Fruit fly (Drosophila melanogaster): ENCODE measurements around the gene cad.

cad gene

DNA sequence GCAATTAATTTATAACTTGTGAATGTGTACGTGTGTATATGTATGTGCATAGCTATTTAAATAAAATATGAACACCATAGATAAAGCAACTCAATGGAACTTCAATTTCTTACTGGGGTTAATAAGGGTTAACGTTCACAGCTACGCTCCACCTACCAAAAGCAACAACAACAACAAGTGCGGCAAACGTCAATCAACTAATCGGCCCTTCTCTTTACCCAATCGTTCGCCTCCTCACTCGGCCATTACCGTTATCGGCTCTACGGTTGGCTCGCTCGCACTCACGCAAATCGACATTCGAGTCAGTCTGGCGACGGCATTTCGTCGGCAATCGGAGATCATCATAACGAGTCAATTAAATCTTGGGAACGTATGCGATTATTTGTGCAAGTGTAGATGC, 12.5 kb downstream of the cad start (continued):
- 0 out of 3 replicates have a peak, but pooled peaks have one; percentile 33 for TF ChIP-seq zfh1 (GFP tag; IDR thresholded peaks at IDR 0.05)
- no peak for TF ChIP-seq en (GFP tag; optimal IDR thresholded peaks at IDR 0.05)
- TF ChIP-seq CG1233 (GFP tag; optimal IDR thresholded peaks at IDR 0.05): no peak
- no peak for TF ChIP-seq CG12744 (GFP tag; optimal IDR thresholded peaks at IDR 0.05)
- TF ChIP-seq CG30403 (GFP tag; optimal IDR thresholded peaks at IDR 0.05): no peak
- TF ChIP-seq CG11504 (tag; optimal IDR thresholded peaks at IDR 0.05): no peak
- no peak for TF ChIP-seq CG4328 (GFP tag; optimal IDR thresholded peaks at IDR 0.05)
- no peak for TF ChIP-seq zf30C (GFP tag; optimal IDR thresholded peaks at IDR 0.05)
- 0 out of 3 replicates have a peak, but pooled peaks have one; percentile 21 for TF ChIP-seq CG2199 (GFP tag; IDR thresholded peaks at IDR 0.05)
- no peak for TF ChIP-seq CG32532 (GFP tag; IDR thresholded peaks at IDR 0.05)
- no peak for TF ChIP-seq C15 (GFP tag; IDR thresholded peaks at IDR 0.05)
- TF ChIP-seq mirr (GFP tag; optimal IDR thresholded peaks at IDR 0.05): no peak
- TF ChIP-seq Ssrp (tag; optimal IDR thresholded peaks at IDR 0.05): no peak
- TF ChIP-seq NC2α (GFP tag; optimal IDR thresholded peaks at IDR 0.05): no peak
- TF ChIP-seq CG10959 (GFP tag; IDR thresholded peaks at IDR 0.05): peak; percentile 68
- no peak for TF ChIP-seq CG17359 (tag; optimal IDR thresholded peaks at IDR 0.05)
- TF ChIP-seq nerfin-1 (tag; optimal IDR thresholded peaks at IDR 0.05): no peak
- no peak for TF ChIP-seq ap (GFP tag; IDR thresholded peaks at IDR 0.05)
- TF ChIP-seq CG13287 (GFP tag; IDR thresholded peaks at IDR 0.05; ENCODE audit: partially characterized antibody): no peak
- no peak for TF ChIP-seq Hsf (GFP tag; optimal IDR thresholded peaks at IDR 0.05)
- TF ChIP-seq lmd (GFP tag; IDR thresholded peaks at IDR 0.05): no peak
- no peak for TF ChIP-seq CG14965 (GFP tag; optimal IDR thresholded peaks at IDR 0.05; ENCODE audit: borderline replicate concordance)
- no peak for TF ChIP-seq CG14860 (GFP tag; IDR thresholded peaks at IDR 0.05; ENCODE audit: partially characterized antibody)
- no peak for TF ChIP-seq CG18476 (GFP tag; optimal IDR thresholded peaks at IDR 0.05)
- TF ChIP-seq Mrtf (GFP tag; IDR thresholded peaks at IDR 0.05): no peak
- TF ChIP-seq CG5953 (GFP tag; IDR thresholded peaks at IDR 0.05): no peak
- TF ChIP-seq CG2889 (GFP tag; IDR thresholded peaks at IDR 0.05): no peak
- TF ChIP-seq CG12391 (tag; optimal IDR thresholded peaks at IDR 0.05): no peak
- 0 out of 2 replicates have a peak, but pooled peaks have one; percentile 12 for TF ChIP-seq Awh (GFP tag; IDR thresholded peaks at IDR 0.05)
- TF ChIP-seq CG18619 (GFP tag; optimal IDR thresholded peaks at IDR 0.05): no peak
- TF ChIP-seq Sin3A (optimal IDR thresholded peaks at IDR 0.05): no peak
- no peak for TF ChIP-seq Bgb (GFP tag; IDR thresholded peaks at IDR 0.05; ENCODE audit: partially characterized antibody)
- no peak for TF ChIP-seq NC2β (GFP tag; optimal IDR thresholded peaks at IDR 0.05)
- TF ChIP-seq gt (GFP tag; IDR thresholded peaks at IDR 0.05): no peak
- no peak for TF ChIP-seq az2 (GFP tag; optimal IDR thresholded peaks at IDR 0.05)
- 0 out of 2 replicates have a peak, but pooled peaks have one; percentile 18 for TF ChIP-seq CG3847 (GFP tag; IDR thresholded peaks at IDR 0.05)
- TF ChIP-seq ara (GFP tag; IDR thresholded peaks at IDR 0.05): 0 out of 2 replicates have a peak, but pooled peaks have one; percentile 27
- TF ChIP-seq CG2129 (GFP tag; IDR thresholded peaks at IDR 0.05; ENCODE audit: partially characterized antibody): no peak
- peak; percentile 73 for TF ChIP-seq grn (GFP tag; optimal IDR thresholded peaks at IDR 0.05)
- TF ChIP-seq CG16863 (GFP tag; optimal IDR thresholded peaks at IDR 0.05): no peak
- TF ChIP-seq ash1 (GFP tag; optimal IDR thresholded peaks at IDR 0.05): peak; percentile 81
- no peak for TF ChIP-seq CG2678 (tag; optimal IDR thresholded peaks at IDR 0.05)
- TF ChIP-seq CG10321 (GFP tag; IDR thresholded peaks at IDR 0.05): peak; percentile 97
- no peak for TF ChIP-seq CG15514 (GFP tag; optimal IDR thresholded peaks at IDR 0.05)
- TF ChIP-seq CG17361 (GFP tag; IDR thresholded peaks at IDR 0.05): no peak
- TF ChIP-seq NK7.1 (GFP tag; optimal IDR thresholded peaks at IDR 0.05): no peak
- TF ChIP-seq CG34376 (GFP tag; optimal IDR thresholded peaks at IDR 0.05): no peak
- no peak for TF ChIP-seq CG11696 (GFP tag; IDR thresholded peaks at IDR 0.05)
- no peak for TF ChIP-seq BtbVII (GFP tag; optimal IDR thresholded peaks at IDR 0.05)
- TF ChIP-seq CG7556 (GFP tag; optimal IDR thresholded peaks at IDR 0.05): no peak
- no peak for TF ChIP-seq gsb-n (tag; optimal IDR thresholded peaks at IDR 0.05)
- no peak for TF ChIP-seq bigmax (GFP tag; optimal IDR thresholded peaks at IDR 0.05)

All from whole organism, embryonic.